Fruit fly (Drosophila melanogaster) whole organism, prepupa: Measurements from ENCODE around the gene Polr2F.

Source experiments
- Blimp-1 ChIP-seq: fragments of 200-800 bp; sonication (Bioruptor generic); optimal IDR thresholded peaks from 3 replicates; lab custom pipeline; 2017; ENCODE audit warnings: missing biosample characterization, missing genetic modification characterization, mild to moderate bottlenecking, moderate library complexity, missing genetic modification reagents
- CG10631 ChIP-seq: fragments of 200-800 bp; sonication (Bioruptor generic); optimal IDR thresholded peaks from 2 replicates; lab custom pipeline; 2016; ENCODE audit warnings: missing biosample characterization, missing genetic modification characterization
- CG10669 ChIP-seq: fragments of 200-800 bp; sonication (Bioruptor generic); optimal IDR thresholded peaks from 3 replicates; lab custom pipeline; 2018; ENCODE audit warnings: missing biosample characterization, mild to moderate bottlenecking, missing genetic modification characterization, moderate library complexity
- CG15336 ChIP-seq: fragments of 200-800 bp; sonication (Bioruptor generic); IDR thresholded peaks from 2 replicates; pipeline ENCODE4 v1.3.6; 2022; ENCODE audit warnings: missing biosample characterization, missing genetic modification characterization
- CG1621 ChIP-seq: fragments of 200-800 bp; sonication (Bioruptor generic); optimal IDR thresholded peaks from 3 replicates; lab custom pipeline; 2018; ENCODE audit warnings: missing biosample characterization, mild to moderate bottlenecking, missing genetic modification characterization
- CG16779 ChIP-seq: fragments of 200-800 bp; sonication (Bioruptor generic); optimal IDR thresholded peaks from 3 replicates; lab custom pipeline; 2017; ENCODE audit warnings: missing biosample characterization, mild to moderate bottlenecking, missing genetic modification characterization
- CG3032 ChIP-seq: fragments of 200-800 bp; optimal IDR thresholded peaks from 2 replicates; lab custom pipeline; 2019; ENCODE audit warnings: missing biosample characterization, mild to moderate bottlenecking, missing genetic modification characterization, moderate library complexity
- CG31627 ChIP-seq: fragments of 200-800 bp; sonication (Bioruptor generic); optimal IDR thresholded peaks from 3 replicates; lab custom pipeline; 2016; ENCODE audit warnings: missing biosample characterization, missing genetic modification characterization
- CG32006 ChIP-seq: fragments of 200-800 bp; sonication (Bioruptor generic); optimal IDR thresholded peaks from 3 replicates; lab custom pipeline; 2017; ENCODE audit warnings: missing biosample characterization, mild to moderate bottlenecking, missing genetic modification characterization
- CG34406 ChIP-seq: fragments of 200-800 bp; sonication (Bioruptor generic); optimal IDR thresholded peaks from 3 replicates; lab custom pipeline; 2016; ENCODE audit warnings: missing biosample characterization, missing genetic modification characterization
- CG3919 ChIP-seq: fragments of 200-800 bp; sonication (Bioruptor generic); optimal IDR thresholded peaks from 3 replicates; lab custom pipeline; 2016; ENCODE audit warnings: missing biosample characterization, missing genetic modification characterization
- CG4318 ChIP-seq: fragments of 200-800 bp; sonication (Bioruptor generic); optimal IDR thresholded peaks from 3 replicates; lab custom pipeline; 2017; ENCODE audit warnings: missing biosample characterization, mild to moderate bottlenecking, missing genetic modification characterization
- CG6276 ChIP-seq: fragments of 200-800 bp; sonication (Bioruptor generic); optimal IDR thresholded peaks from 2 replicates; lab custom pipeline; 2017; ENCODE audit warnings: missing biosample characterization, mild to moderate bottlenecking, missing genetic modification characterization
- CG6792 ChIP-seq: fragments of 200-800 bp; sonication (Bioruptor generic); optimal IDR thresholded peaks from 3 replicates; lab custom pipeline; 2016; ENCODE audit warnings: missing biosample characterization, missing genetic modification characterization
- CG6808 ChIP-seq: fragments of 200-800 bp; sonication (Bioruptor generic); optimal IDR thresholded peaks from 3 replicates; lab custom pipeline; 2017; ENCODE audit warnings: missing biosample characterization, missing genetic modification characterization, mild to moderate bottlenecking, moderate library complexity, missing genetic modification reagents
- CG6854 ChIP-seq: fragments of 200-800 bp; sonication (Bioruptor generic); optimal IDR thresholded peaks from 2 replicates; lab custom pipeline; 2017; ENCODE audit warnings: missing biosample characterization, mild to moderate bottlenecking, missing genetic modification characterization
- CG7368 ChIP-seq: fragments of 200-800 bp; sonication (Bioruptor generic); optimal IDR thresholded peaks from 3 replicates; lab custom pipeline; 2016; ENCODE audit warnings: missing biosample characterization, missing genetic modification characterization
- CG8119 ChIP-seq: fragments of 200-800 bp; sonication (Bioruptor generic); IDR thresholded peaks from 3 replicates; pipeline ENCODE4 v1.3.6; 2022; ENCODE audit warnings: missing biosample characterization, missing genetic modification characterization
- CG8632 ChIP-seq: fragments of 200-800 bp; sonication (Bioruptor generic); optimal IDR thresholded peaks from 3 replicates; lab custom pipeline; 2016; ENCODE audit warnings: missing biosample characterization, missing genetic modification characterization
- CG9139 ChIP-seq: fragments of 200-800 bp; sonication (Bioruptor generic); optimal IDR thresholded peaks from 3 replicates; lab custom pipeline; 2017; ENCODE audit warnings: missing biosample characterization, mild to moderate bottlenecking, missing genetic modification characterization
- Eip75B ChIP-seq: fragments of 200-800 bp; sonication (Bioruptor generic); optimal IDR thresholded peaks from 3 replicates; lab custom pipeline; 2016; ENCODE audit warnings: missing biosample characterization, missing genetic modification characterization
- Eip78C ChIP-seq: fragments of 200-800 bp; sonication (Bioruptor generic); peaks from one replicate; lab custom pipeline; 2016; ENCODE audit warnings: missing biosample characterization, missing genetic modification characterization
- Eip93F ChIP-seq: fragments of 200-800 bp; sonication (Bioruptor generic); optimal IDR thresholded peaks from 2 replicates; lab custom pipeline; 2016; ENCODE audit warnings: missing biosample characterization, mild to moderate bottlenecking, missing genetic modification characterization
- Ets21C ChIP-seq: fragments of 200-800 bp; sonication (Bioruptor generic); optimal IDR thresholded peaks from 3 replicates; lab custom pipeline; 2016; ENCODE audit warnings: missing biosample characterization, missing genetic modification characterization
- Ets96B ChIP-seq: fragments of 200-800 bp; optimal IDR thresholded peaks from 2 replicates; lab custom pipeline; 2019; ENCODE audit warnings: missing biosample characterization, mild to moderate bottlenecking, missing genetic modification characterization, moderate library complexity
- Gug ChIP-seq: fragments of 200-800 bp; sonication (Bioruptor generic); IDR thresholded peaks from 2 replicates; pipeline ENCODE4 v1.3.6; 2022; ENCODE audit warnings: missing biosample characterization, missing genetic modification characterization
- Hr38 ChIP-seq: sonication (Bioruptor generic); optimal IDR thresholded peaks from 2 replicates; lab custom pipeline; 2016; ENCODE audit warnings: missing biosample characterization, missing genetic modification characterization
- Hr39 ChIP-seq: fragments of 200-800 bp; sonication (Bioruptor generic); optimal IDR thresholded peaks from 2 replicates; lab custom pipeline; 2016; ENCODE audit warnings: missing biosample characterization, missing genetic modification characterization
- Hr4 ChIP-seq: fragments of 200-800 bp; sonication (Bioruptor generic); optimal IDR thresholded peaks from 3 replicates; lab custom pipeline; 2016; ENCODE audit warnings: missing biosample characterization, missing genetic modification characterization
- Lpt ChIP-seq: fragments of 200-800 bp; sonication (Bioruptor generic); optimal IDR thresholded peaks from 3 replicates; lab custom pipeline; 2016; ENCODE audit warnings: missing biosample characterization, missing genetic modification characterization
- OdsH ChIP-seq: fragments of 200-800 bp; sonication (Bioruptor generic); optimal IDR thresholded peaks from 3 replicates; lab custom pipeline; 2016; ENCODE audit warnings: missing biosample characterization, missing genetic modification characterization
- Smox ChIP-seq: fragments of 200-800 bp; sonication (Bioruptor generic); optimal IDR thresholded peaks from 3 replicates; lab custom pipeline; 2016; ENCODE audit warnings: missing biosample characterization, missing genetic modification characterization
- Sox102F ChIP-seq: fragments of 200-800 bp; sonication (Bioruptor generic); optimal IDR thresholded peaks from 2 replicates; lab custom pipeline; 2016; ENCODE audit warnings: missing biosample characterization, mild to moderate bottlenecking, missing genetic modification characterization
- Sox14 ChIP-seq: fragments of 200-800 bp; sonication (Bioruptor generic); optimal IDR thresholded peaks from 3 replicates; lab custom pipeline; 2016; ENCODE audit warnings: missing biosample characterization, missing genetic modification characterization
- Sox15 ChIP-seq: fragments of 200-800 bp; sonication (Bioruptor generic); optimal IDR thresholded peaks from 3 replicates; lab custom pipeline; 2016; ENCODE audit warnings: missing biosample characterization, missing genetic modification characterization
- achi ChIP-seq: fragments of 200-800 bp; sonication (Bioruptor generic); optimal IDR thresholded peaks from 3 replicates; lab custom pipeline; 2016; ENCODE audit warnings: missing biosample characterization, missing genetic modification characterization
- acj6 ChIP-seq: fragments of 200-800 bp; sonication (Bioruptor generic); optimal IDR thresholded peaks from 3 replicates; lab custom pipeline; 2016; ENCODE audit warnings: missing biosample characterization, missing genetic modification characterization
- dac ChIP-seq: fragments of 200-800 bp; sonication (Bioruptor generic); optimal IDR thresholded peaks from 2 replicates; lab custom pipeline; 2017; ENCODE audit warnings: missing biosample characterization, mild to moderate bottlenecking, missing genetic modification characterization
- dsx ChIP-seq: fragments of 200-800 bp; optimal IDR thresholded peaks from 3 replicates; lab custom pipeline; 2019; ENCODE audit warnings: missing biosample characterization, mild to moderate bottlenecking, missing genetic modification characterization, moderate library complexity; ENCODE audit not compliant: poor library complexity, severe bottlenecking
- eg ChIP-seq: fragments of 200-800 bp; sonication (Bioruptor generic); IDR thresholded peaks from 3 replicates; pipeline ENCODE4 v1.3.6; 2022; ENCODE audit warnings: missing biosample characterization, missing genetic modification characterization
- esn ChIP-seq: fragments of 200-800 bp; sonication (Bioruptor generic); optimal IDR thresholded peaks from 2 replicates; lab custom pipeline; 2016; ENCODE audit warnings: missing biosample characterization, mild to moderate bottlenecking, missing genetic modification characterization, moderate library complexity
- fd85E ChIP-seq: fragments of 200-800 bp; sonication (Bioruptor generic); optimal IDR thresholded peaks from 3 replicates; lab custom pipeline; 2016; ENCODE audit warnings: missing biosample characterization, missing genetic modification characterization
- fkh ChIP-seq: fragments of 200-800 bp; sonication (Bioruptor generic); optimal IDR thresholded peaks from 3 replicates; lab custom pipeline; 2017; ENCODE audit warnings: missing biosample characterization, mild to moderate bottlenecking, missing genetic modification characterization, moderate library complexity
- lz ChIP-seq: fragments of 200-800 bp; sonication (Bioruptor generic); optimal IDR thresholded peaks from 3 replicates; lab custom pipeline; 2016; ENCODE audit warnings: missing biosample characterization, missing genetic modification characterization
- net ChIP-seq: fragments of 200-800 bp; sonication (Bioruptor generic); optimal IDR thresholded peaks from 3 replicates; lab custom pipeline; 2016; ENCODE audit warnings: missing biosample characterization, missing genetic modification characterization
- pdm3 ChIP-seq: fragments of 200-800 bp; sonication (Bioruptor generic); optimal IDR thresholded peaks from 3 replicates; lab custom pipeline; 2016; ENCODE audit warnings: missing biosample characterization, missing genetic modification characterization
- spab ChIP-seq: fragments of 200-800 bp; sonication (Bioruptor generic); optimal IDR thresholded peaks from 2 replicates; lab custom pipeline; 2017; ENCODE audit warnings: missing biosample characterization, mild to moderate bottlenecking, missing genetic modification characterization, missing genetic modification reagents
- ss ChIP-seq, 2 experiments: fragments of 200-800 bp; sonication (Bioruptor generic); optimal IDR thresholded peaks; 2 replicates in 1 of 2; 3 replicates in 1 of 2; lab custom pipeline; 2017 to 2018; ENCODE audit warnings: mild to moderate bottlenecking in 2 of 2, missing biosample characterization in 2 of 2, missing genetic modification characterization in 2 of 2, moderate library complexity in 1 of 2
- svp ChIP-seq: fragments of 200-800 bp; sonication (Bioruptor generic); peaks from one replicate; lab custom pipeline; 2016; ENCODE audit warnings: missing biosample characterization, missing genetic modification characterization
- topi ChIP-seq: fragments of 200-800 bp; sonication (Bioruptor generic); optimal IDR thresholded peaks from 3 replicates; lab custom pipeline; 2016; ENCODE audit warnings: missing biosample characterization, missing genetic modification characterization
- vri ChIP-seq: fragments of 200-800 bp; sonication (Bioruptor generic); optimal IDR thresholded peaks from 3 replicates; lab custom pipeline; 2016; ENCODE audit warnings: missing biosample characterization, mild to moderate bottlenecking, missing genetic modification characterization

The Polr2F gene

dm6 chr3R:5361681-5362319 lies 9.8 kb upstream of the Polr2F start:
- peak; percentile 74 for TF ChIP-seq fd85E
- TF ChIP-seq vri = peak; percentile 92
- TF ChIP-seq CG34406 = peak; percentile 84
- peak; percentile 78 for TF ChIP-seq CG9139 (GFP tag; lab: Kevin White, UChicago)
- peak; percentile 88 for TF ChIP-seq Smox (GFP tag; lab: Kevin White, UChicago)
- peak; percentile 90 for TF ChIP-seq CG6792 (GFP tag; lab: Kevin White, UChicago)
- peak; percentile 95 for TF ChIP-seq Sox14
- TF ChIP-seq CG15336 = peak; percentile 95
- peak; percentile 84 for TF ChIP-seq ss (GFP tag; optimal IDR thresholded peaks at IDR 0.05; lab: Kevin White, UChicago)
- peak; percentile 92 for TF ChIP-seq acj6 (GFP tag; lab: Kevin White, UChicago)
- TF ChIP-seq OdsH (GFP tag; lab: Kevin White, UChicago) = peak; percentile 92
- TF ChIP-seq CG10631 (GFP tag; lab: Kevin White, UChicago) = peak; percentile 92
- TF ChIP-seq Gug (GFP tag; lab: Robert Waterston, UW) = peak; percentile 87
- peak; percentile 92 for TF ChIP-seq topi (GFP tag; lab: Kevin White, UChicago)
- TF ChIP-seq CG7368 (GFP tag; lab: Kevin White, UChicago) = peak; percentile 91
- peak; percentile 84 for TF ChIP-seq CG3032
- no peak for TF ChIP-seq CG16779 (tag; lab: Kevin White, UChicago)
- peak; percentile 91 for TF ChIP-seq Sox102F (GFP tag; lab: Kevin White, UChicago)
- TF ChIP-seq spab (GFP tag; lab: Kevin White, UChicago) = peak; percentile 85
- peak; percentile 93 for TF ChIP-seq Eip75B (GFP tag; lab: Kevin White, UChicago)
- peak; percentile 96 for TF ChIP-seq Hr4 (GFP tag; lab: Kevin White, UChicago)
- peak; percentile 86 for TF ChIP-seq CG4318 (GFP tag; lab: Kevin White, UChicago)
- TF ChIP-seq achi (GFP tag; lab: Kevin White, UChicago) = peak; percentile 92
- TF ChIP-seq Ets96B (tag; lab: Kevin White, UChicago) = peak; percentile 93
- peak; percentile 95 for TF ChIP-seq CG8119 (GFP tag; lab: Robert Waterston, UW)
- peak; percentile 94 for TF ChIP-seq CG32006 (GFP tag; lab: Kevin White, UChicago)
- TF ChIP-seq dac (GFP tag; lab: Kevin White, UChicago) = peak; percentile 81
- no peak for TF ChIP-seq CG6276
- TF ChIP-seq eg (GFP tag; lab: Robert Waterston, UW) = peak; percentile 95
- peak; percentile 94 for TF ChIP-seq Lpt (GFP tag; lab: Kevin White, UChicago)
- peak; percentile 90 for TF ChIP-seq CG10669 (GFP tag; lab: Kevin White, UChicago)
- TF ChIP-seq CG6808 (GFP tag; lab: Kevin White, UChicago) = no peak
- peak; percentile 91 for TF ChIP-seq pdm3 (GFP tag; lab: Kevin White, UChicago)
- peak; percentile 89 for TF ChIP-seq dsx (GFP tag; lab: Kevin White, UChicago)
- TF ChIP-seq Blimp-1 = peak; percentile 42
- TF ChIP-seq fkh (GFP tag; lab: Kevin White, UChicago) = peak; percentile 42
- peak; percentile 86 for TF ChIP-seq CG1621
- peak; percentile 56 for TF ChIP-seq Hr38 (GFP tag; lab: Kevin White, UChicago)
- peak; percentile 97 for TF ChIP-seq Eip78C (GFP tag; lab: Kevin White, UChicago)
- TF ChIP-seq CG6854 (GFP tag; lab: Kevin White, UChicago) = peak; percentile 51
- TF ChIP-seq Sox15 (GFP tag; lab: Kevin White, UChicago) = peak; percentile 78
- peak; percentile 90 for TF ChIP-seq lz (GFP tag; lab: Kevin White, UChicago)
- peak; percentile 85 for TF ChIP-seq Ets21C (GFP tag; lab: Kevin White, UChicago)
- peak; percentile 90 for TF ChIP-seq CG31627 (GFP tag; lab: Kevin White, UChicago)
- peak; percentile 92 for TF ChIP-seq net (GFP tag; lab: Kevin White, UChicago)
- peak; percentile 94 for TF ChIP-seq esn
- TF ChIP-seq Hr39 (GFP tag; lab: Kevin White, UChicago) = peak; percentile 94
- peak; percentile 57 for TF ChIP-seq Eip93F (GFP tag; lab: Kevin White, UChicago)
- TF ChIP-seq svp (GFP tag; lab: Kevin White, UChicago) = peak; percentile 92
- peak; percentile 96 for TF ChIP-seq CG3919 (GFP tag; lab: Kevin White, UChicago)
- TF ChIP-seq CG8632 = peak; percentile 79
